Worm (Caenorhabditis elegans): ENCODE data around the gene slc-9B.2.

slc-9B.2 gene

ce11 chrV:16299834-16300233 is 39.0 kb upstream of the slc-9B.2 start:
- TF ChIP-seq ets-4 (tag; optimal IDR thresholded peaks at IDR 0.05) (no peak), pax-1 (tag; optimal IDR thresholded peaks at IDR 0.05) (no peak), hlh-6 (tag; optimal IDR thresholded peaks at IDR 0.05) (no peak), rnt-1 (tag; optimal IDR thresholded peaks at IDR 0.05) (no peak), F13H6.1 (tag; optimal IDR thresholded peaks at IDR 0.05) (no peak), unc-42 (tag; optimal IDR thresholded peaks at IDR 0.05) (no peak), fax-1 (tag; optimal IDR thresholded peaks at IDR 0.05) (no peak), pha-2 (tag; optimal IDR thresholded peaks at IDR 0.05) (no peak), npax-4 (tag; optimal IDR thresholded peaks at IDR 0.05) (no peak), ceh-48 (tag; optimal IDR thresholded peaks at IDR 0.05) (no peak), nhr-232 (tag; optimal IDR thresholded peaks at IDR 0.05) (no peak)

ce11 chrV:16300276-16300675 is 38.6 kb upstream of the slc-9B.2 start, which contains the start of gene srbc-82:
Gene srbc-82 (plus strand): TSS chrV:16300576.
- TF ChIP-seq ceh-31 (tag; optimal IDR thresholded peaks at IDR 0.05) (no peak), ceh-48 (tag; optimal IDR thresholded peaks at IDR 0.05) (no peak), ama-1 (optimal IDR thresholded peaks at IDR 0.05) (no peak), pha-4 (tag; optimal IDR thresholded peaks at IDR 0.05) (no peak), fax-1 (tag; optimal IDR thresholded peaks at IDR 0.05) (no peak), sox-2 (GFP tag; IDR thresholded peaks at IDR 0.05) (no peak)

- TF ChIP-seq C08G9.2 (tag; optimal IDR thresholded peaks at IDR 0.05): no peak
- TF ChIP-seq elt-2 (tag; optimal IDR thresholded peaks at IDR 0.05): peak; percentile 63
- no peak for TF ChIP-seq unc-86 (tag; optimal IDR thresholded peaks at IDR 0.05)
- no peak for TF ChIP-seq nhr-11 (tag; optimal IDR thresholded peaks at IDR 0.05)
Measured at ce11 chrV:16302439-16302838, 36.4 kb upstream of the slc-9B.2 start, which contains the start of the genes C31A11.13 and oac-6. Gene C31A11.13 (minus strand): TSS chrV:16302551. Gene oac-6 (plus strand): TSS chrV:16302717.

- TF ChIP-seq ahr-1 (tag; optimal IDR thresholded peaks at IDR 0.05) (no peak), pat-9 (tag; optimal IDR thresholded peaks at IDR 0.05) (no peak), unc-3 (GFP tag; conservative IDR thresholded peaks at IDR 0.05) (no peak), unc-3 (tag; optimal IDR thresholded peaks at IDR 0.05) (no peak), elt-2 (tag; optimal IDR thresholded peaks at IDR 0.05) (no peak), pag-3 (tag; optimal IDR thresholded peaks at IDR 0.05; ENCODE audit: borderline replicate concordance) (no peak), unc-86 (tag; optimal IDR thresholded peaks at IDR 0.05) (no peak), ceh-22 (tag; optimal IDR thresholded peaks at IDR 0.05) (no peak), mec-3 (tag; optimal IDR thresholded peaks at IDR 0.05; ENCODE audit: borderline replicate concordance) (no peak), K02D7.2 (tag; optimal IDR thresholded peaks at IDR 0.05) (no peak), eyg-1 (tag; optimal IDR thresholded peaks at IDR 0.05) (no peak), ceh-14 (tag; optimal IDR thresholded peaks at IDR 0.05) (no peak), odd-2 (tag; optimal IDR thresholded peaks at IDR 0.05) (no peak)
Measured at ce11 chrV:16307253-16307652, 31.6 kb upstream of the slc-9B.2 start, which contains the start of gene srxa-7. Gene srxa-7 (plus strand): TSS chrV:16307553.

ce11 chrV:16308343-16308742 is 30.5 kb upstream of the slc-9B.2 start:
- TF ChIP-seq lin-11 (tag; optimal IDR thresholded peaks at IDR 0.05): no peak
- no peak for TF ChIP-seq mec-3 (tag; optimal IDR thresholded peaks at IDR 0.05; ENCODE audit: borderline replicate concordance)
- TF ChIP-seq C38D4.7 (GFP tag; optimal IDR thresholded peaks at IDR 0.05): no peak
- TF ChIP-seq pha-4 (tag; optimal IDR thresholded peaks at IDR 0.05): no peak
- no peak for TF ChIP-seq tbx-2 (tag; optimal IDR thresholded peaks at IDR 0.05)
- TF ChIP-seq elt-2 (tag; optimal IDR thresholded peaks at IDR 0.05): no peak
- TF ChIP-seq ama-1 (optimal IDR thresholded peaks at IDR 0.05): no peak
- no peak for TF ChIP-seq hlh-8 (tag; optimal IDR thresholded peaks at IDR 0.05)
- no peak for TF ChIP-seq nhr-232 (tag; optimal IDR thresholded peaks at IDR 0.05)
- no peak for TF ChIP-seq madf-2 (tag; optimal IDR thresholded peaks at IDR 0.05)
- TF ChIP-seq nfya-1 (tag; optimal IDR thresholded peaks at IDR 0.05): no peak
- TF ChIP-seq unc-42 (tag; optimal IDR thresholded peaks at IDR 0.05): no peak
- no peak for TF ChIP-seq eyg-1 (tag; optimal IDR thresholded peaks at IDR 0.05)
- TF ChIP-seq sdc-2 (tag; optimal IDR thresholded peaks at IDR 0.05): no peak
- no peak for TF ChIP-seq ceh-2 (tag; optimal IDR thresholded peaks at IDR 0.05)
- TF ChIP-seq T23F11.4 (GFP tag; optimal IDR thresholded peaks at IDR 0.05): no peak
- no peak for TF ChIP-seq unc-3 (GFP tag; conservative IDR thresholded peaks at IDR 0.05)
- no peak for TF ChIP-seq unc-3 (tag; optimal IDR thresholded peaks at IDR 0.05)
- TF ChIP-seq unc-55 (GFP tag; optimal IDR thresholded peaks at IDR 0.05): no peak
